Worm (Caenorhabditis elegans) whole organism, L4/young adult: ENCODE measurements around the gene srsx-24.

Experiments
- W03F9.2 ChIP-seq: fragments of 150-350 bp; optimal IDR thresholded peaks from 2 replicates; lab custom pipeline; 2014; ENCODE audit warnings: missing biosample characterization, missing genetic modification characterization
- dao-5 ChIP-seq: sonication (generic microtip); optimal IDR thresholded peaks from 2 replicates; lab custom pipeline; 2016; ENCODE audit warnings: missing genotype, missing genetic modification characterization, moderate library complexity, missing compliant biosample characterization
- him-1 ChIP-seq: sonication (generic microtip); optimal IDR thresholded peaks from 2 replicates; lab custom pipeline; 2016; ENCODE audit warnings: missing genotype, missing genetic modification reagents, missing genetic modification characterization, missing compliant biosample characterization

DNA sequence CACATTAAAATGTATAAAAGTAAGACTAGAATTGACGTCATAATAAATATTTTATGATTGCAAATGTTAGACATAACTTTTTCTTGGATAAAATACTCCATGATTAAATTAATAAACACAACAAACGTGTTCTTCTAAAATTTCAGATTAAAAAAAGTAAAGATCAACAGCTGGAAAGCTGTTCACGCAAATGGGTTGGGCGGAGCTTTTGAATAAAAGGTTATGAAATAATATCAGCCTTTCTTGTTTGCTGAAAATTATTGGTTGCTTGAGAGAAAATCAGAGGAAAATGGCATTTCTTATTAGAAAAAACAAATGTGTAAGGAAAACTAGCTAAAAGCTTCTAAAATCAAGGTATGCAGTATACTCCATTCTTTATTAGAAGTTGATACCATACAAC is 8.5 kb upstream of the srsx-24 start, which contains the start of gene C02H6.3:
- TF ChIP-seq him-1 (tag; lab: Kevin White, UChicago) (no peak), dao-5 (tag; lab: Kevin White, UChicago) (no peak), W03F9.2 (no peak)
